Fruit fly (Drosophila melanogaster) whole organism, adult: ENCODE measurements around the gene VhaM9.7-b.
A peak's percentile ranks its signal among the peaks of the same experiment; 100 is the strongest.

Experiments
- CG11617 ChIP-seq: fragments of 200-800 bp; sonication (Bioruptor generic); optimal IDR thresholded peaks from 2 replicates; lab custom pipeline; 2017; ENCODE audit warnings: mild to moderate bottlenecking, missing biosample characterization, missing genetic modification reagents, missing genetic modification characterization
- CG12768 ChIP-seq: fragments of 200-800 bp; sonication (Bioruptor generic); optimal IDR thresholded peaks from 2 replicates; lab custom pipeline; 2017; ENCODE audit warnings: missing biosample characterization, missing genetic modification characterization, mild to moderate bottlenecking, moderate library complexity, missing genetic modification reagents
- CG14711 ChIP-seq: fragments of 200-800 bp; sonication (Bioruptor generic); optimal IDR thresholded peaks from 2 replicates; lab custom pipeline; 2018; ENCODE audit warnings: missing biosample characterization, mild to moderate bottlenecking, missing genetic modification characterization, moderate library complexity
- CG1620 ChIP-seq: fragments of 200-800 bp; sonication (Bioruptor generic); optimal IDR thresholded peaks from 2 replicates; lab custom pipeline; 2016; ENCODE audit warnings: missing biosample characterization, missing genetic modification characterization
- CG33017 ChIP-seq: fragments of 200-800 bp; sonication (Bioruptor generic); optimal IDR thresholded peaks from 2 replicates; lab custom pipeline; 2018; ENCODE audit warnings: missing biosample characterization, mild to moderate bottlenecking, missing genetic modification characterization, moderate library complexity
- CG5204 ChIP-seq: fragments of 200-800 bp; sonication (Bioruptor generic); optimal IDR thresholded peaks from 2 replicates; lab custom pipeline; 2016; ENCODE audit warnings: missing biosample characterization, missing genetic modification characterization
- CG7045 ChIP-seq: fragments of 200-800 bp; sonication (Bioruptor generic); optimal IDR thresholded peaks from 2 replicates; lab custom pipeline; 2017; ENCODE audit warnings: missing biosample characterization, mild to moderate bottlenecking, missing genetic modification characterization
- CG7101 ChIP-seq: fragments of 200-800 bp; sonication (Bioruptor generic); optimal IDR thresholded peaks from 2 replicates; lab custom pipeline; 2018; ENCODE audit warnings: missing biosample characterization, mild to moderate bottlenecking, missing genetic modification characterization, moderate library complexity
- Clk ChIP-seq: fragments of 200-800 bp; sonication (Bioruptor generic); optimal IDR thresholded peaks from 2 replicates; lab custom pipeline; 2017; ENCODE audit warnings: missing biosample characterization, missing genetic modification characterization
- Crg-1 ChIP-seq: fragments of 200-800 bp; sonication (Bioruptor generic); optimal IDR thresholded peaks from 2 replicates; lab custom pipeline; 2016; ENCODE audit warnings: missing biosample characterization, missing genetic modification characterization
- Hr96 ChIP-seq: fragments of 200-800 bp; sonication (Bioruptor generic); optimal IDR thresholded peaks from 2 replicates; lab custom pipeline; 2016; ENCODE audit warnings: missing biosample characterization, missing genetic modification characterization
- Mnt ChIP-seq: fragments of 200-800 bp; sonication (Bioruptor generic); optimal IDR thresholded peaks from 2 replicates; lab custom pipeline; 2016; ENCODE audit warnings: missing biosample characterization, mild to moderate bottlenecking, missing genetic modification characterization
- bab1 ChIP-seq: fragments of 200-800 bp; sonication (Bioruptor generic); optimal IDR thresholded peaks from 3 replicates; lab custom pipeline; 2019; ENCODE audit warnings: missing biosample characterization, mild to moderate bottlenecking, missing genetic modification characterization, moderate library complexity
- cic ChIP-seq: fragments of 200-800 bp; sonication (Bioruptor generic); optimal IDR thresholded peaks from 2 replicates; lab custom pipeline; 2017; ENCODE audit warnings: missing biosample characterization, mild to moderate bottlenecking, missing genetic modification characterization, moderate library complexity
- cnc ChIP-seq, 2 experiments: fragments of >200 bp; optimal IDR thresholded peaks; 2 replicates each; lab custom pipeline; 2017
- kay ChIP-seq: fragments of 200-800 bp; sonication (Bioruptor generic); peaks from one replicate; lab custom pipeline; 2016; ENCODE audit warnings: missing biosample characterization, missing genetic modification characterization, borderline replicate concordance
- ovo ChIP-seq: fragments of 200-800 bp; sonication (Bioruptor generic); optimal IDR thresholded peaks from 2 replicates; lab custom pipeline; 2016; ENCODE audit warnings: missing biosample characterization, missing genetic modification characterization
- pad ChIP-seq: fragments of 200-800 bp; sonication (Bioruptor generic); optimal IDR thresholded peaks from 3 replicates; lab custom pipeline; 2017; ENCODE audit warnings: missing biosample characterization, missing genetic modification characterization, mild to moderate bottlenecking, moderate library complexity, missing genetic modification reagents
- tj ChIP-seq: fragments of 200-800 bp; sonication (Bioruptor generic); optimal IDR thresholded peaks from 3 replicates; lab custom pipeline; 2017; ENCODE audit warnings: missing biosample characterization, mild to moderate bottlenecking, missing genetic modification characterization, moderate library complexity
- toe ChIP-seq: fragments of 200-800 bp; sonication (Bioruptor generic); optimal IDR thresholded peaks from 2 replicates; lab custom pipeline; 2016; ENCODE audit warnings: missing biosample characterization, missing genetic modification characterization

Gene VhaM9.7-b

dm6 chr3L:21573831-21574230, 34.2 kb downstream of the VhaM9.7-b start, which contains the start of gene EMC10:
TSS of gene EMC10 (plus strand) at chr3L:21574131.
- TF ChIP-seq cic (GFP tag; lab: Kevin White, UChicago) (no peak), toe (no peak), kay (GFP tag; lab: Kevin White, UChicago) (peak; percentile 44)

DNA sequence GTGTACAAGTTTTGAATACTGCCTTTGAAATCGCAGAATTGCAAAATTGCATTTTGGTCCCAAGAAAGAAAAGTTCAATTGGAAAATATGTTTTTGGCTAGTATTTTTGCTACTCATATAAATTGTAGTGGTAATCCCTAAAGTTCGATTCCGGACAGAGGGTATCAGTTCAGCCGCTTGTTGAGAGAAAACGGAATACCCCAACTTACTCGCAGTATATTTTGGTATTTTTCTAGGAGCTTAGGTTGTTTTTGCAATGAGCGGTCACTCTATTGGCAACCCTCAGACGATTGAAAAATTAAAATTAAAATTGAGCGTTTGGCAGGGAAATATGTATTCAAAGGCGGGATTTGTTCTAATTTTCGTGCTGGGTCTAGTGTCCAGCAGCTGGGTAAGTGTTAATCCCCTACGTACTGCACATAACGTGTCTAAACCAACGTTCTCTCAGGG, 34.7 kb downstream of the VhaM9.7-b start:
- no peak for TF ChIP-seq CG7045
- TF ChIP-seq pad (GFP tag; lab: Kevin White, UChicago): no peak
- TF ChIP-seq CG7101 (tag; lab: Kevin White, UChicago): no peak
- no peak for TF ChIP-seq Crg-1 (GFP tag; lab: Kevin White, UChicago)
- TF ChIP-seq Mnt (GFP tag; lab: Kevin White, UChicago): no peak
- no peak for TF ChIP-seq CG1620 (GFP tag; lab: Kevin White, UChicago)

dm6 chr3L:21581984-21582383, 42.3 kb downstream of the VhaM9.7-b start:
- no peak for TF ChIP-seq Crg-1 (GFP tag; lab: Kevin White, UChicago)
- no peak for TF ChIP-seq CG5204 (GFP tag; lab: Kevin White, UChicago)
- no peak for TF ChIP-seq cnc (optimal IDR thresholded peaks at IDR 0.05; lab: Kevin White, UChicago)
- no peak for TF ChIP-seq Hr96 (GFP tag; lab: Kevin White, UChicago)
- TF ChIP-seq CG14711 (tag; lab: Kevin White, UChicago): no peak
- no peak for TF ChIP-seq bab1 (GFP tag; lab: Kevin White, UChicago)
- no peak for TF ChIP-seq CG7045
- no peak for TF ChIP-seq CG33017 (tag; lab: Kevin White, UChicago)
- TF ChIP-seq CG11617: no peak

dm6 chr3L:21584683-21585082, 45.0 kb downstream of the VhaM9.7-b start:
- TF ChIP-seq CG14711 (tag; lab: Kevin White, UChicago): peak; percentile 60
- TF ChIP-seq Clk (GFP tag; lab: Kevin White, UChicago): no peak

DNA sequence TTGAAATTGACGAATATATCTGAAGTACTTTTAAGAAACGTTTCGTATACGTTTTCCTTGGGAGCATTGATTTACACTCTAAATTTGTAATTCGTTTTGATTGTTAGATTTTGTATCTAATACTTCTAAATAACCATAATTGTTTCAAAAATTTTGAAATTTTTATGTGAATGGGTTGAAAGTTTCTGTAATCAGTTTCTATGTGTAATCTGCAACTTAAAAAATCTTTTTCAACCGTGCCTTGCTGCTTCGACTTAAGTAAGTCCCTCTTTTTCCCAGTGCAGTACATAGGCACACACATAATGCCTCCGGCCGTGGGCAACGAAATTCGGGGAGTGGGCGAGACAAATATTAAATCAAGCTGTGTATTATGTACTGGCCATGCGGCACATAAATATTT, 45.7 kb downstream of the VhaM9.7-b start:
- TF ChIP-seq CG33017 (tag; lab: Kevin White, UChicago): no peak
- TF ChIP-seq cnc (optimal IDR thresholded peaks at IDR 0.05; lab: Kevin White, UChicago): no peak
- TF ChIP-seq tj (GFP tag; lab: Kevin White, UChicago): no peak
- no peak for TF ChIP-seq CG12768
- no peak for TF ChIP-seq CG7045
- no peak for TF ChIP-seq CG7101 (tag; lab: Kevin White, UChicago)
- TF ChIP-seq ovo: no peak
- TF ChIP-seq Hr96 (GFP tag; lab: Kevin White, UChicago): no peak
- TF ChIP-seq CG5204 (GFP tag; lab: Kevin White, UChicago): no peak
- no peak for TF ChIP-seq pad (GFP tag; lab: Kevin White, UChicago)
- TF ChIP-seq CG14711 (tag; lab: Kevin White, UChicago): no peak
- TF ChIP-seq bab1 (GFP tag; lab: Kevin White, UChicago): no peak
- no peak for TF ChIP-seq Crg-1 (GFP tag; lab: Kevin White, UChicago)
- no peak for TF ChIP-seq Mnt (GFP tag; lab: Kevin White, UChicago)
- TF ChIP-seq CG1620 (GFP tag; lab: Kevin White, UChicago): no peak
- no peak for TF ChIP-seq kay (GFP tag; lab: Kevin White, UChicago)
- no peak for TF ChIP-seq cic (GFP tag; lab: Kevin White, UChicago)

DNA sequence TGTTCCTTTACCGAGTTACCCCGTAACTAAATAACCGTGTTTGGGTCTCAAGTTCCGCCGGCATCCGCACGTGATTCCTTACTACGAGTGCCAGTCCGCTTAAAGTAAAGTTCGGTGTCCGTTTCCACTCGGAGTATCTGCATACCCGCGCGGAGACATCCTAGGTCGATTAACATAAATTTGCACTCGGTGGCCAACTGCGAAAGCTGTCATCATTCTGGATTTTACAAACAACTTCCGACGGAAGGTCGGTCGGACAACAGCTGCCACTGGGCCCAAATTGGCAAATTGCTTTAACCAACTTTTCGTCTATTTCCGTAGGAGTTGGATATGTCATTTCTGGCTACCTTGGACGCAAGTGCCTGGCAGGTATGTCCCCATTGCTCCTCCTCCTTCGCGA, 46.9 kb downstream of the VhaM9.7-b start, which contains the start of gene TfAP-2:
Gene TfAP-2 (plus strand): TSS at position 301 of the 400 bp plus-strand sequence.
- no peak for TF ChIP-seq Hr96 (GFP tag; lab: Kevin White, UChicago)
- TF ChIP-seq Crg-1 (GFP tag; lab: Kevin White, UChicago): no peak
- no peak for TF ChIP-seq CG11617
- TF ChIP-seq CG1620 (GFP tag; lab: Kevin White, UChicago): no peak
- no peak for TF ChIP-seq toe
- no peak for TF ChIP-seq kay (GFP tag; lab: Kevin White, UChicago)
- TF ChIP-seq CG14711 (tag; lab: Kevin White, UChicago): no peak
- TF ChIP-seq CG12768: no peak
- TF ChIP-seq ovo: no peak
- no peak for TF ChIP-seq Clk (GFP tag; lab: Kevin White, UChicago)
- TF ChIP-seq cnc (optimal IDR thresholded peaks at IDR 0.05; lab: Kevin White, UChicago): no peak
- TF ChIP-seq CG7101 (tag; lab: Kevin White, UChicago): no peak
- no peak for TF ChIP-seq cic (GFP tag; lab: Kevin White, UChicago)
- no peak for TF ChIP-seq CG5204 (GFP tag; lab: Kevin White, UChicago)
- TF ChIP-seq CG33017 (tag; lab: Kevin White, UChicago): no peak
- no peak for TF ChIP-seq Mnt (GFP tag; lab: Kevin White, UChicago)
- no peak for TF ChIP-seq pad (GFP tag; lab: Kevin White, UChicago)
- no peak for TF ChIP-seq tj (GFP tag; lab: Kevin White, UChicago)
- TF ChIP-seq bab1 (GFP tag; lab: Kevin White, UChicago): no peak
- TF ChIP-seq CG7045: no peak
